Worm (Caenorhabditis elegans): ENCODE measurements around the gene tub-1.

Gene tub-1

ce11 chrII:8106921-8107695 lies 49.6 kb downstream of the tub-1 start, which contains the start of the genes chst-1 and C41C4.9 (continued):
- peak; percentile 69 for TF ChIP-seq ceh-24 (tag; optimal IDR thresholded peaks at IDR 0.05)
- TF ChIP-seq fax-1 (tag; optimal IDR thresholded peaks at IDR 0.05): peak; percentile 87
- peak; percentile 93 for TF ChIP-seq eyg-1 (tag; optimal IDR thresholded peaks at IDR 0.05)
- peak; percentile 76 for TF ChIP-seq npax-4 (tag; optimal IDR thresholded peaks at IDR 0.05)
- peak; percentile 77 for TF ChIP-seq ets-4 (tag; optimal IDR thresholded peaks at IDR 0.05)
- TF ChIP-seq nhr-11 (tag; optimal IDR thresholded peaks at IDR 0.05): no peak
- TF ChIP-seq lim-6 (tag; optimal IDR thresholded peaks at IDR 0.05): peak; percentile 76
- TF ChIP-seq sdc-2 (tag; optimal IDR thresholded peaks at IDR 0.05): peak; percentile 86
- TF ChIP-seq ahr-1 (tag; optimal IDR thresholded peaks at IDR 0.05): peak; percentile 91
- TF ChIP-seq K02D7.2 (tag; optimal IDR thresholded peaks at IDR 0.05): peak; percentile 89
- TF ChIP-seq ceh-19 (GFP tag; optimal IDR thresholded peaks at IDR 0.05): peak; percentile 94
- TF ChIP-seq K09A11.1 (tag; optimal IDR thresholded peaks at IDR 0.05; ENCODE audit: insufficient read depth): peak; percentile 79
- peak; percentile 73 for TF ChIP-seq elt-4 (tag; optimal IDR thresholded peaks at IDR 0.05)
- peak; percentile 69 for TF ChIP-seq nfya-1 (tag; optimal IDR thresholded peaks at IDR 0.05)
- peak; percentile 91 for TF ChIP-seq rnt-1 (tag; optimal IDR thresholded peaks at IDR 0.05)
- TF ChIP-seq C38D4.7 (GFP tag; optimal IDR thresholded peaks at IDR 0.05): peak; percentile 88
- TF ChIP-seq sox-4 (tag; optimal IDR thresholded peaks at IDR 0.05): peak; percentile 92
- TF ChIP-seq elt-2 (tag; optimal IDR thresholded peaks at IDR 0.05): peak; percentile 97
- TF ChIP-seq zip-5 (tag; optimal IDR thresholded peaks at IDR 0.05): peak; percentile 67
- TF ChIP-seq ceh-14 (tag; optimal IDR thresholded peaks at IDR 0.05): peak; percentile 88
- peak; percentile 87 for TF ChIP-seq ceh-2 (tag; optimal IDR thresholded peaks at IDR 0.05)
- peak; percentile 80 for TF ChIP-seq C08G9.2 (tag; optimal IDR thresholded peaks at IDR 0.05)
- peak; percentile 88 for TF ChIP-seq Y22D7AL.16 (tag; optimal IDR thresholded peaks at IDR 0.05)
- peak; percentile 89 for TF ChIP-seq nhr-232 (tag; optimal IDR thresholded peaks at IDR 0.05)
- peak; percentile 79 for TF ChIP-seq ceh-45 (GFP tag; IDR thresholded peaks at IDR 0.05)
- peak; percentile 91 for TF ChIP-seq unc-3 (GFP tag; conservative IDR thresholded peaks at IDR 0.05)
- TF ChIP-seq unc-3 (tag; optimal IDR thresholded peaks at IDR 0.05): peak; percentile 86
- peak; percentile 93 for TF ChIP-seq gmeb-2 (tag; optimal IDR thresholded peaks at IDR 0.05)
- TF ChIP-seq pqm-1 (tag; optimal IDR thresholded peaks at IDR 0.05): peak; percentile 84
- TF ChIP-seq pat-9 (tag; optimal IDR thresholded peaks at IDR 0.05): peak; percentile 94
- TF ChIP-seq dmd-4 (tag; optimal IDR thresholded peaks at IDR 0.05; ENCODE audit: borderline replicate concordance): peak; percentile 86
- peak; percentile 65 for TF ChIP-seq hlh-8 (tag; optimal IDR thresholded peaks at IDR 0.05)
- peak; percentile 55 for TF ChIP-seq tbx-7 (tag; optimal IDR thresholded peaks at IDR 0.05)
- TF ChIP-seq F13H6.1 (tag; optimal IDR thresholded peaks at IDR 0.05): peak; percentile 86
- TF ChIP-seq pag-3 (tag; optimal IDR thresholded peaks at IDR 0.05; ENCODE audit: borderline replicate concordance): peak; percentile 84
- TF ChIP-seq ref-2 (tag; optimal IDR thresholded peaks at IDR 0.05): no peak
- peak; percentile 82 for TF ChIP-seq ceh-48 (tag; optimal IDR thresholded peaks at IDR 0.05)
- TF ChIP-seq fkh-6 (tag; optimal IDR thresholded peaks at IDR 0.05): peak; percentile 94
- TF ChIP-seq syd-9 (tag; optimal IDR thresholded peaks at IDR 0.05): peak; percentile 90
- peak; percentile 97 for TF ChIP-seq hlh-6 (tag; optimal IDR thresholded peaks at IDR 0.05)
- TF ChIP-seq ceh-31 (tag; optimal IDR thresholded peaks at IDR 0.05): peak; percentile 84
- TF ChIP-seq pha-4 (tag; optimal IDR thresholded peaks at IDR 0.05): no peak
- peak; percentile 81 for TF ChIP-seq sox-2 (GFP tag; IDR thresholded peaks at IDR 0.05)
- TF ChIP-seq T23F11.4 (GFP tag; optimal IDR thresholded peaks at IDR 0.05): peak; percentile 88
- TF ChIP-seq ceh-30 (tag; optimal IDR thresholded peaks at IDR 0.05): peak; percentile 73
- TF ChIP-seq odd-2 (tag; optimal IDR thresholded peaks at IDR 0.05): no peak

All from whole organism, late embryonic.